Worm (Caenorhabditis elegans) whole organism, L2 larva: ENCODE results near the gene sra-3.

ENCODE experiments used
- C34F6.9 ChIP-seq: fragments of 150-350 bp; optimal IDR thresholded peaks from 2 replicates; lab custom pipeline; 2014; ENCODE audit warnings: missing biosample characterization, missing genetic modification characterization
- R02D3.7 ChIP-seq: fragments of 150-350 bp; optimal IDR thresholded peaks from 2 replicates; lab custom pipeline; 2014; ENCODE audit warnings: missing biosample characterization, missing genetic modification characterization
- Y55F3AM.14 ChIP-seq: fragments of 200-800 bp; sonication (Bioruptor generic); optimal IDR thresholded peaks from 2 replicates; lab custom pipeline; 2018; ENCODE audit warnings: mild to moderate bottlenecking, missing genetic modification characterization, missing compliant biosample characterization
- ZK546.5 ChIP-seq: sonication (generic microtip); optimal IDR thresholded peaks from 2 replicates; lab custom pipeline; 2017; ENCODE audit warnings: missing biosample characterization, missing genetic modification characterization
- blmp-1 ChIP-seq: sonication (generic microtip); optimal IDR thresholded peaks from 2 replicates; lab custom pipeline; 2017; ENCODE audit warnings: missing genetic modification characterization, mild to moderate bottlenecking, missing compliant biosample characterization, antibody characterized with exemption, moderate library complexity; ENCODE audit not compliant: insufficient read depth
- ceh-16 ChIP-seq: fragments of 150-350 bp; optimal IDR thresholded peaks from 2 replicates; lab custom pipeline; 2014; ENCODE audit warnings: missing biosample characterization, missing genetic modification characterization
- ceh-82 ChIP-seq: fragments of 150-350 bp; optimal IDR thresholded peaks from 2 replicates; lab custom pipeline; 2014; ENCODE audit warnings: missing biosample characterization, missing genetic modification characterization
- elt-1 ChIP-seq: fragments of 150-350 bp; optimal IDR thresholded peaks from 2 replicates; lab custom pipeline; 2014; ENCODE audit warnings: missing biosample characterization, missing genetic modification characterization
- fos-1 ChIP-seq: fragments of 150-350 bp; optimal IDR thresholded peaks from 2 replicates; lab custom pipeline; 2014; ENCODE audit warnings: missing biosample characterization, missing genetic modification characterization
- gmeb-1 ChIP-seq: fragments of 150-350 bp; optimal IDR thresholded peaks from 2 replicates; lab custom pipeline; 2014; ENCODE audit warnings: missing biosample characterization, missing genetic modification characterization
- lin-39 ChIP-seq: fragments of 150-350 bp; optimal IDR thresholded peaks from 2 replicates; lab custom pipeline; 2014; ENCODE audit warnings: missing biosample characterization, missing genetic modification reagents, missing genetic modification characterization
- lsy-2 ChIP-seq, 2 experiments: fragments of 150-350 bp in 1 of 2; sonication (generic microtip) in 1 of 2; optimal IDR thresholded peaks; 2 replicates each; lab custom pipeline; 2014 to 2017; ENCODE audit warnings: missing biosample characterization in 2 of 2, missing genetic modification characterization in 2 of 2
- mab-5 ChIP-seq: fragments of 150-350 bp; optimal IDR thresholded peaks from 2 replicates; lab custom pipeline; 2014; ENCODE audit warnings: missing biosample characterization, missing genetic modification characterization
- nhr-129 ChIP-seq: fragments of 150-350 bp; optimal IDR thresholded peaks from 2 replicates; lab custom pipeline; 2014; ENCODE audit warnings: missing biosample characterization, missing genetic modification characterization
- nhr-21 ChIP-seq: fragments of 150-350 bp; optimal IDR thresholded peaks from 2 replicates; lab custom pipeline; 2014; ENCODE audit warnings: missing biosample characterization, missing genetic modification characterization
- nhr-23 ChIP-seq: fragments of 150-350 bp; optimal IDR thresholded peaks from 2 replicates; lab custom pipeline; 2014; ENCODE audit warnings: missing biosample characterization, missing genetic modification reagents, missing genetic modification characterization
- nhr-25 ChIP-seq: fragments of 150-350 bp; sonication (generic microtip); optimal IDR thresholded peaks from 3 replicates; lab custom pipeline; 2014; ENCODE audit warnings: missing biosample characterization, missing genetic modification characterization
- nhr-6 ChIP-seq: fragments of 150-350 bp; optimal IDR thresholded peaks from 2 replicates; lab custom pipeline; 2014; ENCODE audit warnings: missing biosample characterization, missing genetic modification characterization
- skn-1 ChIP-seq: sonication (generic microtip); optimal IDR thresholded peaks from 2 replicates; lab custom pipeline; 2017; ENCODE audit warnings: missing biosample characterization, missing genetic modification characterization
- sma-9 ChIP-seq, 2 experiments: fragments of 150-350 bp in 1 of 2; sonication (generic microtip) in 1 of 2; optimal IDR thresholded peaks; 2 replicates each; lab custom pipeline; 2014 to 2016; ENCODE audit warnings: missing genetic modification characterization in 2 of 2, mild to moderate bottlenecking in 1 of 2, missing biosample characterization in 1 of 2, missing compliant biosample characterization in 1 of 2, missing genetic modification reagents in 1 of 2, moderate library complexity in 1 of 2
- snpc-4 ChIP-seq: fragments of 150-350 bp; optimal IDR thresholded peaks from 2 replicates; lab custom pipeline; 2014; ENCODE audit warnings: missing biosample characterization, missing genetic modification characterization
- unc-39 ChIP-seq: fragments of 150-350 bp; optimal IDR thresholded peaks from 2 replicates; lab custom pipeline; 2014; ENCODE audit warnings: missing biosample characterization, missing genetic modification characterization
- unc-55 ChIP-seq: fragments of 150-350 bp; sonication (generic microtip); optimal IDR thresholded peaks from 3 replicates; lab custom pipeline; 2014; ENCODE audit warnings: missing biosample characterization, missing genetic modification reagents, missing genetic modification characterization
- zag-1 ChIP-seq: fragments of 150-350 bp; optimal IDR thresholded peaks from 2 replicates; lab custom pipeline; 2014; ENCODE audit warnings: missing biosample characterization, missing genetic modification characterization
- ztf-1 ChIP-seq: fragments of 200-800 bp; sonication (Bioruptor generic); conservative IDR thresholded peaks from 2 replicates; pipeline ENCODE4 v1.3.6; 2022; ENCODE audit warnings: missing genetic modification characterization, missing compliant biosample characterization
- ztf-11 ChIP-seq: sonication (generic microtip); optimal IDR thresholded peaks from 2 replicates; lab custom pipeline; 2017; ENCODE audit warnings: missing biosample characterization, missing genetic modification characterization
- ztf-4 ChIP-seq: fragments of 150-350 bp; optimal IDR thresholded peaks from 2 replicates; lab custom pipeline; 2014; ENCODE audit warnings: missing biosample characterization, missing genetic modification characterization

sra-3 gene

ce11 chrII:9566045-9566444, 25.4 kb upstream of the sra-3 start (continued):
- TF ChIP-seq unc-55 (GFP tag; lab: Kevin White, UChicago), result peak; percentile 37
- TF ChIP-seq nhr-23, result no peak
- TF ChIP-seq mab-5 (tag; lab: Kevin White, UChicago), result no peak

ce11 chrII:9560895-9561294, 20.3 kb upstream of the sra-3 start:
- peak; percentile 76 for TF ChIP-seq nhr-25 (tag; lab: Kevin White, UChicago)
- TF ChIP-seq ceh-82, result no peak
- peak; percentile 9 for TF ChIP-seq nhr-129 (tag; lab: Kevin White, UChicago)
- TF ChIP-seq ceh-16 (tag; lab: Kevin White, UChicago), result peak; percentile 18
- TF ChIP-seq sma-9 (GFP tag; optimal IDR thresholded peaks at IDR 0.05; lab: Kevin White, UChicago), result peak; percentile 43
- TF ChIP-seq sma-9 (tag; optimal IDR thresholded peaks at IDR 0.05; lab: Kevin White, UChicago), result no peak
- TF ChIP-seq R02D3.7, result no peak
- peak; percentile 44 for TF ChIP-seq nhr-6 (tag; lab: Kevin White, UChicago)
- peak; percentile 55 for TF ChIP-seq blmp-1 (tag; lab: Kevin White, UChicago)

- TF ChIP-seq elt-1 (tag; lab: Kevin White, UChicago), result no peak
- no peak for TF ChIP-seq R02D3.7
- no peak for TF ChIP-seq ztf-11 (tag; lab: Kevin White, UChicago)
- no peak for TF ChIP-seq ztf-4 (tag; lab: Kevin White, UChicago)
Observed at ce11 chrII:9559929-9560328, 19.3 kb upstream of the sra-3 start, which contains the start of gene F35H8.4. F35H8.4 (minus strand) TSS chrII:9560029.

ce11 chrII:9558906-9559305, 18.3 kb upstream of the sra-3 start:
- TF ChIP-seq elt-1 (tag; lab: Kevin White, UChicago), result no peak
- TF ChIP-seq ztf-4 (tag; lab: Kevin White, UChicago), result no peak
- TF ChIP-seq nhr-6 (tag; lab: Kevin White, UChicago), result no peak
- no peak for TF ChIP-seq snpc-4 (tag; lab: Kevin White, UChicago)
- no peak for TF ChIP-seq ZK546.5
- TF ChIP-seq zag-1 (tag; lab: Kevin White, UChicago), result no peak

ce11 chrII:9557437-9558150, 17.0 kb upstream of the sra-3 start, which contains the start of gene zfp-2:
zfp-2 (plus strand) TSS chrII:9557650.
- TF ChIP-seq C34F6.9 (tag; lab: Kevin White, UChicago), result peak; percentile 40
- no peak for TF ChIP-seq unc-39
- TF ChIP-seq fos-1 (tag; lab: Kevin White, UChicago), result no peak
- peak; percentile 28 for TF ChIP-seq R02D3.7
- TF ChIP-seq nhr-25 (tag; lab: Kevin White, UChicago), result peak; percentile 16
- TF ChIP-seq gmeb-1 (tag; lab: Kevin White, UChicago), result no peak
- TF ChIP-seq lin-39 (tag; lab: Kevin White, UChicago), result no peak
- peak; percentile 13 for TF ChIP-seq nhr-129 (tag; lab: Kevin White, UChicago)

- TF ChIP-seq nhr-23 (no peak), lin-39 (tag; lab: Kevin White, UChicago) (no peak), nhr-25 (tag; lab: Kevin White, UChicago) (no peak), unc-39 (no peak), lsy-2 (tag; optimal IDR thresholded peaks at IDR 0.05; lab: Kevin White, UChicago) (no peak), skn-1 (no peak), ztf-1 (GFP tag; lab: Robert Waterston, UW) (no peak), Y55F3AM.14 (GFP tag; lab: Kevin White, UChicago) (no peak), nhr-129 (tag; lab: Kevin White, UChicago) (no peak), C34F6.9 (tag; lab: Kevin White, UChicago) (no peak), nhr-21 (tag; lab: Kevin White, UChicago) (no peak), ZK546.5 (no peak)
Observed at ce11 chrII:9556582-9556981, 16.0 kb upstream of the sra-3 start.
